Fruit fly (Drosophila melanogaster): ENCODE results near the gene c11.1.

c11.1 gene

DNA sequence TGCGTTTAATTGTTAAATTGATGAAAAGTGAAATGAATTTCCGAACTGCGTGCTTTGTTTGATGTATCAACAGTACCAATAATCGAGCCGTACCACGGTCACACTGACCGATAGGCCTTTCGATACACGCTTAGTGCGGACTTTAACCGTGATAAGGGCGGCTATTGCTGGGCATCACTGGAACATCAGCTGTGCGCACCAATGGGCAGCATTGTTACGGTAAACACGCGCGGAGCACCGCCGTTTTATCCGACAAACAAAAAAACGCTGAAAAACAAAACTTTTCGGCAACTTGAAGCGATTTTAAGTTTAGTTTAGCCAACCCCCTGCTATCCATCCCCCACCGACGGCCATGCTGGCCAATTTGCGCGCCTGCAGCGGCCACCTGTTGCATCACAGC lies 36.2 kb upstream of the c11.1 start, which contains the start of the genes c12.1 and c12.2 (continued):
- TF ChIP-seq MTF-1 (GFP tag; optimal IDR thresholded peaks at IDR 0.05; ENCODE audit: borderline replicate concordance) (no peak), Max (GFP tag; optimal IDR thresholded peaks at IDR 0.05) (peak; percentile 64), bowl (GFP tag; IDR thresholded peaks at IDR 0.05) (no peak), CHES-1-like (GFP tag; optimal IDR thresholded peaks at IDR 0.05) (peak; percentile 80), dmrt11E (tag; optimal IDR thresholded peaks at IDR 0.05) (no peak), zf30C (GFP tag; optimal IDR thresholded peaks at IDR 0.05) (no peak), Atf-2 (GFP tag; optimal IDR thresholded peaks at IDR 0.05) (no peak), yki (optimal IDR thresholded peaks at IDR 0.05) (no peak), CG6272 (GFP tag; IDR thresholded peaks at IDR 0.05) (no peak), Dek (tag; optimal IDR thresholded peaks at IDR 0.05) (no peak), en (GFP tag; optimal IDR thresholded peaks at IDR 0.05) (no peak), Stat92E (GFP tag; optimal IDR thresholded peaks at IDR 0.05) (no peak), org-1 (GFP tag; optimal IDR thresholded peaks at IDR 0.05) (no peak), CG1792 (GFP tag; optimal IDR thresholded peaks at IDR 0.05) (no peak), CG12942 (GFP tag; optimal IDR thresholded peaks at IDR 0.05) (no peak), Chrac-16 (GFP tag; optimal IDR thresholded peaks at IDR 0.05) (no peak), odd (GFP tag; optimal IDR thresholded peaks at IDR 0.05) (no peak), CG7745 (tag; optimal IDR thresholded peaks at IDR 0.05) (no peak), abd-A (tag; optimal IDR thresholded peaks at IDR 0.05) (no peak), CG12219 (GFP tag; optimal IDR thresholded peaks at IDR 0.05) (no peak), ranshi (GFP tag; IDR thresholded peaks at IDR 0.05) (no peak), ssp (GFP tag; IDR thresholded peaks at IDR 0.05) (0 out of 2 replicates have a peak, but pooled peaks have one; percentile 18), CG16815 (GFP tag; optimal IDR thresholded peaks at IDR 0.05) (no peak), Ets97D (GFP tag; optimal IDR thresholded peaks at IDR 0.05) (peak; percentile 66), PHDP (tag; optimal IDR thresholded peaks at IDR 0.05) (no peak), Ada2b (GFP tag; IDR thresholded peaks at IDR 0.05) (no peak), CG11398 (GFP tag; optimal IDR thresholded peaks at IDR 0.05) (no peak), crol (GFP tag; IDR thresholded peaks at IDR 0.05) (no peak), nerfin-2 (GFP tag; IDR thresholded peaks at IDR 0.05; ENCODE audit: partially characterized antibody) (no peak), CG1647 (GFP tag; optimal IDR thresholded peaks at IDR 0.05) (no peak), oc (tag; optimal IDR thresholded peaks at IDR 0.05) (no peak), zen2 (GFP tag; IDR thresholded peaks at IDR 0.05; ENCODE audit: partially characterized antibody) (0 out of 3 replicates have a peak, but pooled peaks have one; percentile 14), Deaf1 (tag; optimal IDR thresholded peaks at IDR 0.05) (no peak), B-H1 (GFP tag; IDR thresholded peaks at IDR 0.05) (no peak), CG5180 (GFP tag; optimal IDR thresholded peaks at IDR 0.05) (no peak), Ets65A (GFP tag) (peak; percentile 55), CG13894 (tag; optimal IDR thresholded peaks at IDR 0.05) (no peak), B-H2 (GFP tag; optimal IDR thresholded peaks at IDR 0.05) (no peak), fd102C (GFP tag; optimal IDR thresholded peaks at IDR 0.05) (no peak), hkb (optimal IDR thresholded peaks at IDR 0.05) (peak; percentile 32), hkb (GFP tag; IDR thresholded peaks at IDR 0.05) (no peak), CG17568 (GFP tag; optimal IDR thresholded peaks at IDR 0.05) (no peak), tll (GFP tag; optimal IDR thresholded peaks at IDR 0.05) (no peak), CG11085 (GFP tag; IDR thresholded peaks at IDR 0.05) (no peak), CG2712 (tag; optimal IDR thresholded peaks at IDR 0.05) (no peak), CG31441 (GFP tag; IDR thresholded peaks at IDR 0.05) (no peak), CrebB (tag; optimal IDR thresholded peaks at IDR 0.05) (no peak), CG31388 (GFP tag; optimal IDR thresholded peaks at IDR 0.05) (no peak), ci (GFP tag; IDR thresholded peaks at IDR 0.05) (peak; percentile 51; the same call in 1 of the 3 replicates), CG13624 (GFP tag; optimal IDR thresholded peaks at IDR 0.05) (peak; percentile 76), H2.0 (GFP tag; IDR thresholded peaks at IDR 0.05) (no peak), CG2120 (GFP tag; optimal IDR thresholded peaks at IDR 0.05) (peak; percentile 23)

Measured in whole organism, embryonic.